Worm (Caenorhabditis elegans) whole organism, L4/young adult: Measurements from ENCODE around the gene stc-1.

ENCODE experiments used
- W03F9.2 ChIP-seq: fragments of 150-350 bp; optimal IDR thresholded peaks from 2 replicates; lab custom pipeline; 2014; ENCODE audit warnings: missing biosample characterization, missing genetic modification characterization
- him-1 ChIP-seq: sonication (generic microtip); optimal IDR thresholded peaks from 2 replicates; lab custom pipeline; 2016; ENCODE audit warnings: missing genotype, missing genetic modification reagents, missing genetic modification characterization, missing compliant biosample characterization

ce11 chrII:8585036-8585627, 19.2 kb upstream of the stc-1 start, which contains the start of gene F54C9.11:
- TF ChIP-seq W03F9.2 (tag; lab: Kevin White, UChicago): no peak
- TF ChIP-seq him-1 (tag; lab: Kevin White, UChicago): no peak
